Fruit fly (Drosophila melanogaster) whole organism, embryonic: ENCODE results near the gene RhoGAPp190.

Experiments used
- CG10267 ChIP-seq: fragments of 200-800 bp; sonication (Bioruptor generic); optimal IDR thresholded peaks from 2 replicates; lab custom pipeline; 2018; ENCODE audit warnings: missing biosample characterization, mild to moderate bottlenecking, missing genetic modification characterization, moderate library complexity
- CG10321 ChIP-seq: fragments of 200-800 bp; sonication (Bioruptor generic); IDR thresholded peaks from 2 replicates; pipeline ENCODE4 v1.3.6; 2022; ENCODE audit warnings: missing biosample characterization, missing genetic modification characterization
- CG11696 ChIP-seq: fragments of 200-800 bp; sonication (Bioruptor generic); IDR thresholded peaks from 2 replicates; pipeline ENCODE4 v1.3.6; 2022; ENCODE audit warnings: missing biosample characterization, missing genetic modification characterization
- CG12104 ChIP-seq: fragments of 200-800 bp; sonication (Bioruptor generic); optimal IDR thresholded peaks from 3 replicates; lab custom pipeline; 2016; ENCODE audit warnings: missing biosample characterization, missing genetic modification characterization
- CG1233 ChIP-seq: fragments of 200-800 bp; sonication (Bioruptor generic); optimal IDR thresholded peaks from 4 replicates; lab custom pipeline; 2018; ENCODE audit warnings: missing biosample characterization, mild to moderate bottlenecking, missing genetic modification characterization
- CG12391 ChIP-seq: fragments of 200-800 bp; sonication (Bioruptor generic); optimal IDR thresholded peaks from 3 replicates; lab custom pipeline; 2018; ENCODE audit warnings: missing biosample characterization, mild to moderate bottlenecking, missing genetic modification characterization, moderate library complexity
- CG12942 ChIP-seq: fragments of 200-800 bp; sonication (Bioruptor generic); optimal IDR thresholded peaks from 3 replicates; lab custom pipeline; 2016; ENCODE audit warnings: missing biosample characterization, missing genetic modification characterization
- CG13287 ChIP-seq: fragments of 200-800 bp; sonication (Bioruptor generic); IDR thresholded peaks from 2 replicates; pipeline ENCODE4 v1.3.6; 2022; ENCODE audit warnings: missing biosample characterization, missing genetic modification characterization; ENCODE audit not compliant: partially characterized antibody
- CG14050 ChIP-seq: fragments of 200-800 bp; sonication (Bioruptor generic); IDR thresholded peaks from 3 replicates; pipeline ENCODE4 v1.3.6; 2022; ENCODE audit warnings: missing biosample characterization, missing genetic modification characterization
- CG15514 ChIP-seq: fragments of 200-800 bp; sonication (Bioruptor generic); optimal IDR thresholded peaks from 3 replicates; lab custom pipeline; 2017; ENCODE audit warnings: missing biosample characterization, missing genetic modification characterization, mild to moderate bottlenecking, moderate library complexity, missing genetic modification reagents
- CG31224 ChIP-seq: fragments of 200-800 bp; sonication (Bioruptor generic); IDR thresholded peaks from 2 replicates; pipeline ENCODE4 v1.3.6; 2022; ENCODE audit warnings: missing biosample characterization, missing genetic modification characterization
- CG3838 ChIP-seq: fragments of 200-800 bp; sonication (Bioruptor generic); optimal IDR thresholded peaks from 3 replicates; lab custom pipeline; 2016; ENCODE audit warnings: missing biosample characterization, missing genetic modification characterization
- CG4328 ChIP-seq: fragments of 200-800 bp; sonication (Bioruptor generic); optimal IDR thresholded peaks from 3 replicates; lab custom pipeline; 2017; ENCODE audit warnings: missing biosample characterization, missing genetic modification reagents, missing genetic modification characterization
- CG43689 ChIP-seq: fragments of 200-800 bp; sonication (Bioruptor generic); IDR thresholded peaks from 2 replicates; pipeline ENCODE4 v1.3.6; 2022; ENCODE audit warnings: missing biosample characterization, missing genetic modification characterization
- CG4730 ChIP-seq: fragments of 200-800 bp; sonication (Bioruptor generic); IDR thresholded peaks from 2 replicates; pipeline ENCODE4 v1.3.6; 2022; ENCODE audit warnings: missing biosample characterization, missing genetic modification characterization
- CG6683 ChIP-seq: fragments of 200-800 bp; sonication (Bioruptor generic); optimal IDR thresholded peaks from 2 replicates; lab custom pipeline; 2017; ENCODE audit warnings: missing biosample characterization, mild to moderate bottlenecking, missing genetic modification characterization, missing genetic modification reagents
- CG9215 ChIP-seq: fragments of 200-800 bp; sonication (Bioruptor generic); IDR thresholded peaks from 2 replicates; pipeline ENCODE4 v1.3.6; 2022; ENCODE audit warnings: missing biosample characterization, missing genetic modification characterization
- CG9817 ChIP-seq: fragments of 200-800 bp; sonication (Bioruptor generic); optimal IDR thresholded peaks from 2 replicates; lab custom pipeline; 2018; ENCODE audit warnings: missing biosample characterization, mild to moderate bottlenecking, missing genetic modification characterization, moderate library complexity
- CG9876 ChIP-seq: fragments of 200-800 bp; sonication (Bioruptor generic); optimal IDR thresholded peaks from 2 replicates; lab custom pipeline; 2016; ENCODE audit warnings: missing biosample characterization, missing genetic modification characterization
- CkIIα-i1 ChIP-seq: fragments of 200-800 bp; sonication (Bioruptor generic); IDR thresholded peaks from 2 replicates; pipeline ENCODE4 v1.3.6; 2022; ENCODE audit warnings: missing biosample characterization, missing genetic modification characterization
- D19A ChIP-seq: fragments of 200-800 bp; optimal IDR thresholded peaks from 3 replicates; lab custom pipeline; 2019; ENCODE audit warnings: missing biosample characterization, mild to moderate bottlenecking, missing genetic modification characterization, moderate library complexity
- E2f1 ChIP-seq: fragments of 200-800 bp; sonication (Bioruptor generic); IDR thresholded peaks from 2 replicates; pipeline ENCODE4 v1.3.6; 2022; ENCODE audit warnings: missing biosample characterization, missing genetic modification characterization
- E2f2 ChIP-seq: fragments of 200-800 bp; sonication (Bioruptor generic); IDR thresholded peaks from 2 replicates; pipeline ENCODE4 v1.3.6; 2022; ENCODE audit warnings: missing biosample characterization, missing genetic modification characterization
- Fer1 ChIP-seq: fragments of 200-800 bp; sonication (Bioruptor generic); optimal IDR thresholded peaks from 2 replicates; lab custom pipeline; 2017; ENCODE audit warnings: missing biosample characterization, mild to moderate bottlenecking, missing genetic modification characterization
- Fer2 ChIP-seq: fragments of 200-800 bp; sonication (Bioruptor generic); optimal IDR thresholded peaks from 2 replicates; lab custom pipeline; 2018; ENCODE audit warnings: missing biosample characterization, mild to moderate bottlenecking, missing genetic modification characterization, moderate library complexity
- H2.0 ChIP-seq: fragments of 200-800 bp; sonication (Bioruptor generic); IDR thresholded peaks from 2 replicates; pipeline ENCODE4 v1.3.6; 2022; ENCODE audit warnings: missing biosample characterization, missing genetic modification characterization
- Hmx ChIP-seq: fragments of 200-800 bp; sonication (Bioruptor generic); optimal IDR thresholded peaks from 2 replicates; lab custom pipeline; 2016; ENCODE audit warnings: missing biosample characterization, missing genetic modification characterization
- Hr3 ChIP-seq: fragments of 200-800 bp; sonication (Bioruptor generic); optimal IDR thresholded peaks from 3 replicates; lab custom pipeline; 2016; ENCODE audit warnings: missing biosample characterization, missing genetic modification characterization
- Kr ChIP-seq: fragments of 200-800 bp; sonication (Bioruptor generic); optimal IDR thresholded peaks from 2 replicates; lab custom pipeline; 2017; ENCODE audit warnings: missing biosample characterization, mild to moderate bottlenecking, missing genetic modification characterization
- MESR4 ChIP-seq: fragments of 200-800 bp; sonication (Bioruptor generic); optimal IDR thresholded peaks from 2 replicates; lab custom pipeline; 2018; ENCODE audit warnings: missing biosample characterization, mild to moderate bottlenecking, missing genetic modification characterization, moderate library complexity
- Meics ChIP-seq: fragments of 200-800 bp; sonication (Bioruptor generic); optimal IDR thresholded peaks from 2 replicates; lab custom pipeline; 2017; ENCODE audit warnings: missing biosample characterization, mild to moderate bottlenecking, missing genetic modification characterization
- Mrtf ChIP-seq: fragments of 200-800 bp; sonication (Bioruptor generic); IDR thresholded peaks from 3 replicates; pipeline ENCODE4 v1.3.6; 2022; ENCODE audit warnings: missing biosample characterization, missing genetic modification characterization
- NC2β ChIP-seq: fragments of 200-800 bp; sonication (Bioruptor generic); optimal IDR thresholded peaks from 2 replicates; lab custom pipeline; 2016; ENCODE audit warnings: missing biosample characterization, missing genetic modification characterization
- NK7.1 ChIP-seq: fragments of 200-800 bp; sonication (Bioruptor generic); optimal IDR thresholded peaks from 3 replicates; lab custom pipeline; 2016; ENCODE audit warnings: missing biosample characterization, missing genetic modification characterization
- Neu2 ChIP-seq: fragments of 200-800 bp; sonication (Bioruptor generic); optimal IDR thresholded peaks from 3 replicates; lab custom pipeline; 2016; ENCODE audit warnings: missing biosample characterization, missing genetic modification characterization, borderline replicate concordance
- Pdp1 ChIP-seq, 2 experiments: fragments of 200-800 bp; sonication (Bioruptor generic); optimal IDR thresholded peaks; 3 replicates each; lab custom pipeline; 2016; ENCODE audit warnings: missing biosample characterization in 2 of 2, missing genetic modification characterization in 2 of 2, mild to moderate bottlenecking in 1 of 2, moderate library complexity in 1 of 2
- danr ChIP-seq: fragments of 200-800 bp; sonication (Bioruptor generic); IDR thresholded peaks from 2 replicates; pipeline ENCODE4 v1.3.6; 2022; ENCODE audit warnings: missing biosample characterization, missing genetic modification characterization
- eyg ChIP-seq: fragments of 200-800 bp; sonication (Bioruptor generic); optimal IDR thresholded peaks from 3 replicates; lab custom pipeline; 2016; ENCODE audit warnings: missing biosample characterization, missing genetic modification characterization
- fd64A ChIP-seq: fragments of 200-800 bp; sonication (Bioruptor generic); optimal IDR thresholded peaks from 3 replicates; lab custom pipeline; 2018; ENCODE audit warnings: missing biosample characterization, mild to moderate bottlenecking, missing genetic modification characterization
- fru ChIP-seq: fragments of >200 bp; optimal IDR thresholded peaks from 2 replicates; lab custom pipeline; 2017
- insv ChIP-seq, 2 experiments: fragments of 200-800 bp; sonication (Bioruptor generic); optimal IDR thresholded peaks; 3 replicates each; lab custom pipeline; 2016 to 2018; ENCODE audit warnings: missing biosample characterization in 2 of 2, missing genetic modification characterization in 2 of 2
- maf-S ChIP-seq: fragments of 200-800 bp; sonication (Bioruptor generic); optimal IDR thresholded peaks from 2 replicates; lab custom pipeline; 2016; ENCODE audit warnings: missing biosample characterization, missing genetic modification characterization
- nerfin-1 ChIP-seq: fragments of 200-800 bp; sonication (Bioruptor generic); optimal IDR thresholded peaks from 3 replicates; lab custom pipeline; 2019; ENCODE audit warnings: missing biosample characterization, mild to moderate bottlenecking, missing genetic modification characterization, moderate library complexity
- org-1 ChIP-seq: fragments of 200-800 bp; sonication (Bioruptor generic); optimal IDR thresholded peaks from 2 replicates; lab custom pipeline; 2017; ENCODE audit warnings: missing biosample characterization, missing genetic modification characterization
- phol ChIP-seq: fragments of 200-800 bp; sonication (Bioruptor generic); optimal IDR thresholded peaks from 3 replicates; lab custom pipeline; 2018; ENCODE audit warnings: missing biosample characterization, mild to moderate bottlenecking, missing genetic modification characterization, moderate library complexity
- pita ChIP-seq: fragments of 200-800 bp; sonication (Bioruptor generic); optimal IDR thresholded peaks from 2 replicates; lab custom pipeline; 2017; ENCODE audit warnings: missing biosample characterization, mild to moderate bottlenecking, missing genetic modification characterization
- repo ChIP-seq: fragments of 200-800 bp; sonication (Bioruptor generic); optimal IDR thresholded peaks from 2 replicates; lab custom pipeline; 2016; ENCODE audit warnings: missing biosample characterization, missing genetic modification characterization
- rib ChIP-seq: fragments of 200-800 bp; sonication (Bioruptor generic); IDR thresholded peaks from 2 replicates; pipeline ENCODE4 v1.3.6; 2022; ENCODE audit warnings: missing biosample characterization, missing genetic modification characterization
- stc ChIP-seq: fragments of 200-800 bp; sonication (Bioruptor generic); IDR thresholded peaks from 2 replicates; pipeline ENCODE4 v1.3.6; 2022; ENCODE audit warnings: missing biosample characterization, missing genetic modification characterization
- unpg ChIP-seq: fragments of 200-800 bp; sonication (Bioruptor generic); optimal IDR thresholded peaks from 3 replicates; lab custom pipeline; 2018; ENCODE audit warnings: missing biosample characterization, mild to moderate bottlenecking, missing genetic modification characterization, moderate library complexity
- zf30C ChIP-seq: fragments of 200-800 bp; sonication (Bioruptor generic); optimal IDR thresholded peaks from 3 replicates; lab custom pipeline; 2018; ENCODE audit warnings: missing biosample characterization, mild to moderate bottlenecking, missing genetic modification characterization

Gene RhoGAPp190

DNA sequence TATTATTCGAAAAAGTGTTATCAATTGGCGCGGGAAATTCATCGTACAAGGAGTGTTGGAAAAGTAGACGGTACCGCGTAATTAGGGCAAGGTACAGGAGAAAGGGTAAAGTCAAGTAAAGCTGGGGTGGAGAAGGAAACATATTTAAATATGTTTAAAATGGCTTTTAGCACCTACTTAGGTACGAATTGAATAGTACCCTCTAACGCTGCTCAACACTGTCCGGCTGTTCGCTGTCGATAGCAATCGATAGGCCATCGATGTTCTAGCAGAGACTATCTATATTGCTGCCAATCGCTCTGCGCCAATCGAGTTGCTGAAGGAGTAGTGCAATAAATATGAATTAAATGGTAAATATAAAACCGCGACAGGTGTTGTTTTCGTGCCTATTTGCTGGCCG is 53.0 kb downstream of the RhoGAPp190 start, which contains the start of gene X11L (continued):
- TF ChIP-seq CG4730 (GFP tag; lab: Robert Waterston, UW) (peak; percentile 53), D19A (tag; lab: Kevin White, UChicago) (peak; percentile 33), CG43689 (GFP tag; lab: Robert Waterston, UW) (0 out of 2 replicates have a peak, but pooled peaks have one; percentile 43), NC2β (GFP tag; lab: Kevin White, UChicago) (peak; percentile 68), CG14050 (GFP tag; lab: Robert Waterston, UW) (peak; percentile 48; the same call in 2 of the 3 replicates), Kr (no peak), CG12942 (GFP tag; lab: Kevin White, UChicago) (peak; percentile 64), CG15514 (GFP tag; lab: Kevin White, UChicago) (peak; percentile 78), fru (lab: Kevin White, UChicago) (no peak), MESR4 (GFP tag; lab: Kevin White, UChicago) (no peak), danr (GFP tag; lab: Robert Waterston, UW) (no peak), repo (peak; percentile 54), CG1233 (GFP tag; lab: Kevin White, UChicago) (no peak), H2.0 (GFP tag; lab: Robert Waterston, UW) (peak; percentile 67), Neu2 (GFP tag; lab: Kevin White, UChicago) (no peak), zf30C (GFP tag; lab: Kevin White, UChicago) (no peak), CG4328 (GFP tag; lab: Kevin White, UChicago) (no peak), Meics (GFP tag; lab: Kevin White, UChicago) (peak; percentile 66), unpg (GFP tag; lab: Kevin White, UChicago) (no peak), Pdp1 (GFP tag; optimal IDR thresholded peaks at IDR 0.05; lab: Kevin White, UChicago) (peak; percentile 65 to 75), pita (GFP tag; lab: Kevin White, UChicago) (no peak), E2f1 (peak; percentile 50; the same call in 1 of the 2 replicates), CG12391 (tag; lab: Kevin White, UChicago) (peak; percentile 65), stc (0 out of 2 replicates have a peak, but pooled peaks have one; percentile 15), CG9215 (GFP tag; lab: Robert Waterston, UW) (peak; percentile 40; the same call in 1 of the 2 replicates), Mrtf (peak; percentile 53; the same call in 1 of the 3 replicates), CG9817 (tag; lab: Kevin White, UChicago) (no peak), NK7.1 (GFP tag; lab: Kevin White, UChicago) (peak; percentile 31), CG31224 (GFP tag; lab: Robert Waterston, UW) (0 out of 2 replicates have a peak, but pooled peaks have one; percentile 11), CG9876 (GFP tag; lab: Kevin White, UChicago) (peak; percentile 53), Hr3 (GFP tag; lab: Kevin White, UChicago) (peak; percentile 76), rib (GFP tag; lab: Robert Waterston, UW) (peak; percentile 55; the same call in 1 of the 2 replicates), CG13287 (GFP tag; lab: Robert Waterston, UW) (peak; percentile 89), CG10321 (GFP tag; lab: Robert Waterston, UW) (no peak), E2f2 (GFP tag; lab: Robert Waterston, UW) (peak; percentile 79), nerfin-1 (tag; lab: Kevin White, UChicago) (peak; percentile 8), CG6683 (GFP tag; lab: Kevin White, UChicago) (peak; percentile 11), phol (tag; lab: Kevin White, UChicago) (peak; percentile 70), eyg (GFP tag; lab: Kevin White, UChicago) (peak; percentile 24), CkIIα-i1 (no peak), Fer2 (tag; lab: Kevin White, UChicago) (peak; percentile 16), fd64A (GFP tag; lab: Kevin White, UChicago) (no peak), CG3838 (GFP tag; lab: Kevin White, UChicago) (peak; percentile 20), insv (GFP tag; optimal IDR thresholded peaks at IDR 0.05; lab: Kevin White, UChicago) (no peak), Hmx (GFP tag; lab: Kevin White, UChicago) (no peak), CG10267 (tag; lab: Kevin White, UChicago) (peak; percentile 95), Fer1 (GFP tag; lab: Kevin White, UChicago) (peak; percentile 53), CG12104 (GFP tag; lab: Kevin White, UChicago) (no peak), org-1 (GFP tag; lab: Kevin White, UChicago) (peak; percentile 47), maf-S (GFP tag; lab: Kevin White, UChicago) (peak; percentile 55), CG11696 (GFP tag; lab: Robert Waterston, UW) (0 out of 2 replicates have a peak, but pooled peaks have one; percentile 21)
